Fruit fly (Drosophila melanogaster) whole organism, wandering third instar larva: ENCODE data around the gene CG15912.

Experiments
- Myc ChIP-seq: fragments of >200 bp; optimal IDR thresholded peaks from 2 replicates; lab custom pipeline; 2017
- br ChIP-seq: fragments of 200-800 bp; sonication (Bioruptor generic); optimal IDR thresholded peaks from 2 replicates; lab custom pipeline; 2016; ENCODE audit warnings: missing biosample characterization, missing genetic modification characterization

- no peak for TF ChIP-seq br (GFP tag; lab: Kevin White, UChicago)
- no peak for TF ChIP-seq Myc (lab: Kevin White, UChicago)
Observed at dm6 chrX:4520879-4521278, 28.0 kb upstream of the CG15912 start.
